Worm (Caenorhabditis elegans): Measurements from ENCODE around the gene F53F4.15.

DNA sequence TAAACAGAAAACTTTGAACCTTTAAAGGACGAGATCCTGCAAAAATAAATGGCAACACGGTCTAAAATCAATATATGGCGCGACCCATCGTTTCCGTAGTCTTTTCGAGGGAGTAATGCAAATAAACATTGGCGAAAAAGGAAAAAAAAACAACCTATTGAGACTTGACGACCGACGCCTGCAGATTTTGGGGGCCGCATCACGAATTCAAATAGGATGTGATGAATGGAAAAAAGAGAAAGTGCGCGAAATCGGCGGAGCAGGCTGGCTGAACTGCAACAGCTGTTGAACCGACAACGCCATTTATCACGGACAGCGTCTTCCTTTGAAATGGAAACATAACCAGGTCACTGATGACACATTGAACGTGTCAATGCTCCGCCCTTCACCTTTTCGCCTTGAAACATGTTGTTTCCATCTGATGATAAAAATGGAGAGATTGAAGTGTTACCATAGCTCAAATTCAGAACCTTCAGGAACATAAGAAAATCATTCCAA lies 37.1 kb downstream of the F53F4.15 start:
- TF ChIP-seq Y79H2A.3 (GFP tag; conservative IDR thresholded peaks at IDR 0.05) = no peak
- TF ChIP-seq unc-130 (GFP tag; optimal IDR thresholded peaks at IDR 0.05) = no peak
- no peak for TF ChIP-seq ama-1 (optimal IDR thresholded peaks at IDR 0.05)
- TF ChIP-seq ama-1 (GFP tag; optimal IDR thresholded peaks at IDR 0.05) = no peak
- TF ChIP-seq D2030.7 (GFP tag; IDR thresholded peaks at IDR 0.05) = no peak
- no peak for TF ChIP-seq fkh-3 (tag; optimal IDR thresholded peaks at IDR 0.05)
- TF ChIP-seq aptf-3 (GFP tag; IDR thresholded peaks at IDR 0.05) = no peak
- TF ChIP-seq ZK185.1 (tag; optimal IDR thresholded peaks at IDR 0.05; ENCODE audit: poor library complexity, severe bottlenecking) = no peak
- no peak for TF ChIP-seq mel-28 (tag; optimal IDR thresholded peaks at IDR 0.05; ENCODE audit: borderline replicate concordance)
- TF ChIP-seq lsl-1 (GFP tag; optimal IDR thresholded peaks at IDR 0.05) = no peak
- no peak for TF ChIP-seq cebp-2 (GFP tag; IDR thresholded peaks at IDR 0.05)
- TF ChIP-seq K12H6.12 (tag; optimal IDR thresholded peaks at IDR 0.05) = no peak
- TF ChIP-seq madf-8 (GFP tag; conservative IDR thresholded peaks at IDR 0.05) = no peak
- no peak for TF ChIP-seq Y67H2A.10 (GFP tag; conservative IDR thresholded peaks at IDR 0.05)
